Worm (Caenorhabditis elegans): ENCODE results near the gene F10D7.10.

ce11 chrX:17403058-17403457 lies 23.5 kb upstream of the F10D7.10 start:
- TF ChIP-seq ceh-19 (GFP tag; optimal IDR thresholded peaks at IDR 0.05) (no peak), pha-4 (tag; optimal IDR thresholded peaks at IDR 0.05) (no peak), nhr-232 (tag; optimal IDR thresholded peaks at IDR 0.05) (no peak), fkh-10 (GFP tag; optimal IDR thresholded peaks at IDR 0.05) (no peak), pqm-1 (tag; optimal IDR thresholded peaks at IDR 0.05) (no peak), sox-4 (tag; optimal IDR thresholded peaks at IDR 0.05) (no peak), hlh-30 (tag; optimal IDR thresholded peaks at IDR 0.05; ENCODE audit: insufficient read depth) (no peak)
